Fruit fly (Drosophila melanogaster) whole organism, adult: ENCODE measurements around the gene UQCR-C1.
A peak's percentile ranks its signal among the peaks of the same experiment; 100 is the strongest.

Source experiments
- CG11617 ChIP-seq: fragments of 200-800 bp; sonication (Bioruptor generic); optimal IDR thresholded peaks from 2 replicates; lab custom pipeline; 2017; ENCODE audit warnings: mild to moderate bottlenecking, missing biosample characterization, missing genetic modification reagents, missing genetic modification characterization
- CG12768 ChIP-seq: fragments of 200-800 bp; sonication (Bioruptor generic); optimal IDR thresholded peaks from 2 replicates; lab custom pipeline; 2017; ENCODE audit warnings: missing biosample characterization, missing genetic modification characterization, mild to moderate bottlenecking, moderate library complexity, missing genetic modification reagents
- CG14711 ChIP-seq: fragments of 200-800 bp; sonication (Bioruptor generic); optimal IDR thresholded peaks from 2 replicates; lab custom pipeline; 2018; ENCODE audit warnings: missing biosample characterization, mild to moderate bottlenecking, missing genetic modification characterization, moderate library complexity
- CG5204 ChIP-seq: fragments of 200-800 bp; sonication (Bioruptor generic); optimal IDR thresholded peaks from 2 replicates; lab custom pipeline; 2016; ENCODE audit warnings: missing biosample characterization, missing genetic modification characterization
- CG7045 ChIP-seq: fragments of 200-800 bp; sonication (Bioruptor generic); optimal IDR thresholded peaks from 2 replicates; lab custom pipeline; 2017; ENCODE audit warnings: missing biosample characterization, mild to moderate bottlenecking, missing genetic modification characterization
- CG7101 ChIP-seq: fragments of 200-800 bp; sonication (Bioruptor generic); optimal IDR thresholded peaks from 2 replicates; lab custom pipeline; 2018; ENCODE audit warnings: missing biosample characterization, mild to moderate bottlenecking, missing genetic modification characterization, moderate library complexity
- Crg-1 ChIP-seq: fragments of 200-800 bp; sonication (Bioruptor generic); optimal IDR thresholded peaks from 2 replicates; lab custom pipeline; 2016; ENCODE audit warnings: missing biosample characterization, missing genetic modification characterization
- Hr96 ChIP-seq: fragments of 200-800 bp; sonication (Bioruptor generic); optimal IDR thresholded peaks from 2 replicates; lab custom pipeline; 2016; ENCODE audit warnings: missing biosample characterization, missing genetic modification characterization
- Mnt ChIP-seq: fragments of 200-800 bp; sonication (Bioruptor generic); optimal IDR thresholded peaks from 2 replicates; lab custom pipeline; 2016; ENCODE audit warnings: missing biosample characterization, mild to moderate bottlenecking, missing genetic modification characterization
- bab1 ChIP-seq: fragments of 200-800 bp; sonication (Bioruptor generic); optimal IDR thresholded peaks from 3 replicates; lab custom pipeline; 2019; ENCODE audit warnings: missing biosample characterization, mild to moderate bottlenecking, missing genetic modification characterization, moderate library complexity
- cic ChIP-seq: fragments of 200-800 bp; sonication (Bioruptor generic); optimal IDR thresholded peaks from 2 replicates; lab custom pipeline; 2017; ENCODE audit warnings: missing biosample characterization, mild to moderate bottlenecking, missing genetic modification characterization, moderate library complexity
- cnc ChIP-seq, 2 experiments: fragments of >200 bp; optimal IDR thresholded peaks; 2 replicates each; lab custom pipeline; 2017
- kay ChIP-seq: fragments of 200-800 bp; sonication (Bioruptor generic); peaks from one replicate; lab custom pipeline; 2016; ENCODE audit warnings: missing biosample characterization, missing genetic modification characterization, borderline replicate concordance
- ovo ChIP-seq: fragments of 200-800 bp; sonication (Bioruptor generic); optimal IDR thresholded peaks from 2 replicates; lab custom pipeline; 2016; ENCODE audit warnings: missing biosample characterization, missing genetic modification characterization

DNA sequence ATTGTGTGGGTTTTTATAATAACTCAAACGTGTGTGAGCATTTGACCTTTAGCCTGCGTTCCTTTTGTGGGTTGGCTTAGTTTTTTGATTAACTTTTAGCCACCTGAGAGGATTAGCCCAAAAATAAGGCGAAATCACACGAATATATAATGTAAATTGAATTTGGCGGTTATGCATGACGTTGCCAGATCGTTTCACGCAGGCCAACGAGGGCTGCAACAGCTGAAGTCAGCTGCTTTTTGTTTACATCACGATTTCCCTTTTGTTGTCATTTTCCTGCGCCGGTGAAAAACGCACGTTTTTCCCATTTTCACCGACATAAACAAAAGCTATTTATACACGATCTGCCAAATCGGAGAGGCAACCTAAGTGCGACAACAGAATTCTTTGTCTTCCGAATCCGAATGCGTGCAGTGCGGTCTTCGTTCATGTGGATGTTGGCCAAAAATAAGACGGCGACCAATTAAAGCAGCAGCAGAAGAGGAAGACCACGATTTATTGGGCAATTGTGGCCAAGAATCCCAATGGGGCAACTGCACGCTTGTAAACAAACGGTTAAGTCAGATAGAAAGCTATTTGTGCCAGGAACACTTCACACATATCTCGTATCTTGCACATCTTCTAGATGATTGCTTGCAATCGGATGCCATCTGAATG is 10.7 kb upstream of the UQCR-C1 start, which contains the start of gene CG3631:
- TF ChIP-seq cic (GFP tag; lab: Kevin White, UChicago) (no peak), kay (no peak), cnc (optimal IDR thresholded peaks at IDR 0.05; lab: Kevin White, UChicago) (no peak), CG14711 (tag; lab: Kevin White, UChicago) (no peak), CG11617 (GFP tag; lab: Kevin White, UChicago) (no peak), CG7045 (no peak), ovo (no peak), CG5204 (GFP tag; lab: Kevin White, UChicago) (no peak), Hr96 (no peak), Crg-1 (GFP tag; lab: Kevin White, UChicago) (no peak), CG12768 (no peak), CG7101 (tag; lab: Kevin White, UChicago) (no peak), bab1 (GFP tag; lab: Kevin White, UChicago) (peak; percentile 21), Mnt (GFP tag; lab: Kevin White, UChicago) (peak; percentile 94)
